Worm (Caenorhabditis elegans) whole organism, L3 larva: Measurements from ENCODE around the gene F53F4.15.

Experiments
- R02D3.7 ChIP-seq: fragments of 150-350 bp; optimal IDR thresholded peaks from 2 replicates; lab custom pipeline; 2014; ENCODE audit warnings: missing biosample characterization, missing genetic modification characterization
- aly-2 ChIP-seq: fragments of 150-350 bp; optimal IDR thresholded peaks from 2 replicates; lab custom pipeline; 2014; ENCODE audit warnings: missing biosample characterization, missing genetic modification characterization
- ama-1 ChIP-seq: fragments of 150-350 bp; optimal IDR thresholded peaks from 2 replicates; lab custom pipeline; 2018
- ceh-28 ChIP-seq: fragments of 150-350 bp; optimal IDR thresholded peaks from 2 replicates; lab custom pipeline; 2014; ENCODE audit warnings: missing biosample characterization, missing genetic modification reagents, missing genetic modification characterization
- egl-27 ChIP-seq: sonication (generic microtip); optimal IDR thresholded peaks from 4 replicates; lab custom pipeline; 2017; ENCODE audit warnings: missing biosample characterization, missing genetic modification reagents, missing genetic modification characterization
- elt-1 ChIP-seq: fragments of 150-350 bp; optimal IDR thresholded peaks from 2 replicates; lab custom pipeline; 2014; ENCODE audit warnings: missing biosample characterization, missing genetic modification characterization
- elt-2 ChIP-seq: sonication (generic microtip); optimal IDR thresholded peaks from 2 replicates; lab custom pipeline; 2016; ENCODE audit warnings: missing genetic modification reagents, mild to moderate bottlenecking, missing genetic modification characterization, missing compliant biosample characterization
- elt-3 ChIP-seq, 3 experiments: fragments of 150-350 bp in 1 of 3; sonication (generic microtip) in 2 of 3; optimal IDR thresholded peaks; 2 replicates in 2 of 3; 4 replicates in 1 of 3; lab custom pipeline; 2014 to 2017; ENCODE audit warnings: missing biosample characterization in 3 of 3, missing genetic modification characterization in 3 of 3
- eor-1 ChIP-seq, 2 experiments: fragments of 150-350 bp; optimal IDR thresholded peaks; 2 replicates each; lab custom pipeline; 2014 to 2018; ENCODE audit warnings: missing biosample characterization in 2 of 2, missing genetic modification characterization in 2 of 2
- fkh-10 ChIP-seq: sonication (generic microtip); optimal IDR thresholded peaks from 2 replicates; lab custom pipeline; 2017; ENCODE audit warnings: missing biosample characterization, missing genetic modification reagents, missing genetic modification characterization
- fos-1 ChIP-seq: fragments of 150-350 bp; optimal IDR thresholded peaks from 2 replicates; lab custom pipeline; 2014; ENCODE audit warnings: missing biosample characterization, missing genetic modification characterization
- hmg-11 ChIP-seq: sonication (generic microtip); optimal IDR thresholded peaks from 2 replicates; lab custom pipeline; 2016; ENCODE audit warnings: missing genetic modification characterization, missing compliant biosample characterization
- jun-1 ChIP-seq: fragments of 150-350 bp; optimal IDR thresholded peaks from 2 replicates; lab custom pipeline; 2014; ENCODE audit warnings: missing biosample characterization, missing genetic modification reagents, missing genetic modification characterization
- lin-15B ChIP-seq: fragments of 150-350 bp; optimal IDR thresholded peaks from 2 replicates; lab custom pipeline; 2014; ENCODE audit warnings: missing biosample characterization, missing genetic modification characterization
- mdl-1 ChIP-seq: fragments of 150-350 bp; optimal IDR thresholded peaks from 2 replicates; lab custom pipeline; 2014; ENCODE audit warnings: missing biosample characterization, missing genetic modification characterization
- mml-1 ChIP-seq: fragments of 150-350 bp; sonication (generic microtip); optimal IDR thresholded peaks from 3 replicates; lab custom pipeline; 2014; ENCODE audit warnings: missing biosample characterization, missing genetic modification characterization
- nfya-1 ChIP-seq: sonication (generic microtip); optimal IDR thresholded peaks from 2 replicates; lab custom pipeline; 2017; ENCODE audit warnings: missing genetic modification characterization, mild to moderate bottlenecking, missing compliant biosample characterization, antibody characterized with exemption, moderate library complexity; ENCODE audit not compliant: insufficient read depth
- nhr-12 ChIP-seq: fragments of 150-350 bp; optimal IDR thresholded peaks from 2 replicates; lab custom pipeline; 2014; ENCODE audit warnings: missing biosample characterization, missing genetic modification characterization
- nhr-23 ChIP-seq: fragments of 150-350 bp; optimal IDR thresholded peaks from 2 replicates; lab custom pipeline; 2014; ENCODE audit warnings: missing biosample characterization, missing genetic modification reagents, missing genetic modification characterization
- nhr-237 ChIP-seq: fragments of 150-350 bp; optimal IDR thresholded peaks from 2 replicates; lab custom pipeline; 2014; ENCODE audit warnings: missing biosample characterization, missing genetic modification characterization
- nhr-25 ChIP-seq: sonication (generic microtip); optimal IDR thresholded peaks from 2 replicates; lab custom pipeline; 2017; ENCODE audit warnings: missing biosample characterization, missing genetic modification characterization
- nhr-28 ChIP-seq: fragments of 150-350 bp; optimal IDR thresholded peaks from 2 replicates; lab custom pipeline; 2014; ENCODE audit warnings: missing biosample characterization, missing genetic modification characterization
- nhr-43 ChIP-seq: sonication (generic microtip); optimal IDR thresholded peaks from 2 replicates; lab custom pipeline; 2016; ENCODE audit warnings: mild to moderate bottlenecking, missing genetic modification characterization, missing compliant biosample characterization; ENCODE audit not compliant: poor library complexity, severe bottlenecking
- nhr-67 ChIP-seq: fragments of 150-350 bp; optimal IDR thresholded peaks from 2 replicates; lab custom pipeline; 2014; ENCODE audit warnings: missing biosample characterization, missing genetic modification characterization
- nhr-77 ChIP-seq: fragments of 150-350 bp; optimal IDR thresholded peaks from 2 replicates; lab custom pipeline; 2014; ENCODE audit warnings: missing biosample characterization, missing genetic modification characterization
- pha-4 ChIP-seq: fragments of 150-350 bp; optimal IDR thresholded peaks from 2 replicates; lab custom pipeline; 2014; ENCODE audit warnings: missing biosample characterization, missing genetic modification reagents, missing genetic modification characterization
- pqm-1 ChIP-seq: fragments of 150-350 bp; optimal IDR thresholded peaks from 2 replicates; lab custom pipeline; 2017; ENCODE audit warnings: missing biosample characterization, missing genetic modification characterization, inconsistent platforms
- sea-2 ChIP-seq: fragments of 150-350 bp; sonication (generic microtip); optimal IDR thresholded peaks from 4 replicates; lab custom pipeline; 2014; ENCODE audit warnings: missing biosample characterization, missing genetic modification reagents, missing genetic modification characterization
- skn-1 ChIP-seq: fragments of 150-350 bp; optimal IDR thresholded peaks from 2 replicates; lab custom pipeline; 2014; ENCODE audit warnings: missing biosample characterization, missing genetic modification characterization
- snpc-4 ChIP-seq: fragments of 150-350 bp; optimal IDR thresholded peaks from 2 replicates; lab custom pipeline; 2014; ENCODE audit warnings: missing biosample characterization, missing genetic modification characterization
- tbx-2 ChIP-seq: sonication (generic microtip); optimal IDR thresholded peaks from 2 replicates; lab custom pipeline; 2016; ENCODE audit warnings: mild to moderate bottlenecking, missing genetic modification characterization, missing compliant biosample characterization
- unc-39 ChIP-seq: sonication (generic microtip); optimal IDR thresholded peaks from 4 replicates; lab custom pipeline; 2017; ENCODE audit warnings: missing biosample characterization, missing genetic modification characterization
- unc-62 ChIP-seq: fragments of 150-350 bp; sonication (generic microtip); optimal IDR thresholded peaks from 4 replicates; lab custom pipeline; 2014; ENCODE audit warnings: missing biosample characterization, missing genetic modification reagents, missing genetic modification characterization
- ztf-11 ChIP-seq: fragments of 150-350 bp; optimal IDR thresholded peaks from 2 replicates; lab custom pipeline; 2014; ENCODE audit warnings: missing biosample characterization, missing genetic modification characterization
- ztf-4 ChIP-seq: fragments of 150-350 bp; optimal IDR thresholded peaks from 2 replicates; lab custom pipeline; 2014; ENCODE audit warnings: missing biosample characterization, missing genetic modification characterization

The F53F4.15 gene

DNA sequence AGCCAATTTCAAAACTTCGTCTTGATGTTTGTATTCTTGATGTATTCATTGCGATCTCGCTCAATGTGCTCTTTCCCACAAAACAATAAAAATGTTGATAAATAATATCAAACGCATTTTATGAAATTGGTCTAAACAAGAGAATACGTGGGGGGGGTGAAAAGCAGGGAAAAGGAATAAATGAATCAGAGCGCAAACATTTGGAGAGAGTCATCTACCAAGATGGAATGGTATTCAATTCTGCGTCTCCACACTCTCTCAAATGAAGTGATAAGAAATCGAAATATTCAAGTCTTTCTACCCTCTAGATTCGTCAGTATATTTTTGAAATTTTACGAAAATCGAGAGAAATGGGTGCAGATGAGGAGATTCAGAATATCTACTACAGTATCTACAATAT lies 40.1 kb upstream of the F53F4.15 start, which contains the start of gene C50B8.5:
Gene C50B8.5 (plus strand): TSS at position 273 of the 400 bp plus-strand sequence.
- TF ChIP-seq pha-4 (tag; lab: Kevin White, UChicago) (peak; percentile 67), tbx-2 (tag; lab: Kevin White, UChicago) (no peak), elt-2 (tag; lab: Kevin White, UChicago) (peak; percentile 56), elt-1 (tag; lab: Kevin White, UChicago) (no peak), nhr-23 (no peak), ceh-28 (tag; lab: Kevin White, UChicago) (no peak), elt-3 (tag; optimal IDR thresholded peaks at IDR 0.05; lab: Kevin White, UChicago) (no peak), ztf-4 (no peak), egl-27 (tag; lab: Kevin White, UChicago) (no peak), nhr-67 (tag; lab: Kevin White, UChicago) (no peak), unc-62 (GFP tag; lab: Kevin White, UChicago) (no peak), fos-1 (no peak), sea-2 (GFP tag; lab: Kevin White, UChicago) (no peak), pqm-1 (tag; lab: Kevin White, UChicago) (peak; percentile 72)

DNA sequence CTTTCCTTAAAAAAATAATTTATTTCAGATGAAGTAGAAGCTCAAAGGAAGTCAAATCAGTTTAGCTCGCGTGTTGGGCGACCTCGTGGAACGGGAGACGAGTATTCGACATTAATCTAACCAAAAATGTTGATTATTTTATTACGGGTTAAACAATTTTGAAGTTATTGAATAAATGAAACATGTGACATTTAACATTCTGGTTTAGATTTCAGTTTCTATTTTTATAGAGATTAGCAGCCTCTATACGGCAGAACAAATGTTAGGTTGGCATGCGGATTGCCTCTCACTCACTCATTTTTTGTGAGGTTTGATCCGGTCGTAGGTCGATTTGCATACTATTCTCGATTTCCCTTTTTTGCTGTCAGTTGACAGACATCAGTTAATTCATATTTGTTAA lies 36.3 kb upstream of the F53F4.15 start, which contains the start of gene F53F4.1:
Gene F53F4.1 (plus strand): TSS at position 301 of the 400 bp plus-strand sequence.
- TF ChIP-seq R02D3.7 (tag; lab: Kevin White, UChicago) = no peak
- TF ChIP-seq elt-3 (tag; optimal IDR thresholded peaks at IDR 0.05; lab: Kevin White, UChicago) = no peak
- no peak for TF ChIP-seq snpc-4 (tag; lab: Kevin White, UChicago)

DNA sequence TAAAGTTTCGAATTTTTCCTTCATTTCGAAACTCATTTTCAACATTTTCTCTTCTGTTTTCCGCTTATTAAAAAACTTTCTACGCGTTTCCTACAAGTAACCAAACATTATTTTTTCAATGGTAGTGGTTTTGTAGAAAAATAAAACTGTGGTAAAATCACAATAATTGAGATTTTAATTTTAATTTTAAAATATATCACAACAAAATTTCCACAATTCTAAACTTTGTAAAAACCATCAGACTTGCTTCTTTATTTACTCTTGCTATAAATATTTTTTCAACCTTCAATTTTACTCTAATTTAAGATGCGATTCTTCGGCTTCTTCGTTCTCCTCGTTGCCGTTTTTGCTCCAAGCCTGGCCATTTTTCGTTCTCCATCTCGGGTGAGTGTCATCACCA lies 32.9 kb upstream of the F53F4.15 start, which contains the start of gene F53F4.17:
Gene F53F4.17 (plus strand): TSS at position 301 of the 400 bp plus-strand sequence.
- TF ChIP-seq fkh-10 (GFP tag; lab: Kevin White, UChicago) (no peak), nhr-77 (tag; lab: Kevin White, UChicago) (no peak), ama-1 (lab: Kevin White, UChicago) (no peak), jun-1 (tag; lab: Kevin White, UChicago) (no peak), fos-1 (no peak), mdl-1 (tag; lab: Kevin White, UChicago) (no peak), unc-39 (tag; lab: Kevin White, UChicago) (no peak), lin-15B (no peak), aly-2 (tag; lab: Kevin White, UChicago) (no peak), nhr-43 (tag; lab: Kevin White, UChicago) (no peak), sea-2 (GFP tag; lab: Kevin White, UChicago) (no peak), skn-1 (tag; lab: Kevin White, UChicago) (no peak), nhr-67 (tag; lab: Kevin White, UChicago) (no peak), elt-3 (tag; optimal IDR thresholded peaks at IDR 0.05; lab: Kevin White, UChicago) (no peak), nfya-1 (tag; lab: Kevin White, UChicago) (no peak), mml-1 (no peak), nhr-28 (tag; lab: Kevin White, UChicago) (no peak), elt-2 (tag; lab: Kevin White, UChicago) (no peak)

DNA sequence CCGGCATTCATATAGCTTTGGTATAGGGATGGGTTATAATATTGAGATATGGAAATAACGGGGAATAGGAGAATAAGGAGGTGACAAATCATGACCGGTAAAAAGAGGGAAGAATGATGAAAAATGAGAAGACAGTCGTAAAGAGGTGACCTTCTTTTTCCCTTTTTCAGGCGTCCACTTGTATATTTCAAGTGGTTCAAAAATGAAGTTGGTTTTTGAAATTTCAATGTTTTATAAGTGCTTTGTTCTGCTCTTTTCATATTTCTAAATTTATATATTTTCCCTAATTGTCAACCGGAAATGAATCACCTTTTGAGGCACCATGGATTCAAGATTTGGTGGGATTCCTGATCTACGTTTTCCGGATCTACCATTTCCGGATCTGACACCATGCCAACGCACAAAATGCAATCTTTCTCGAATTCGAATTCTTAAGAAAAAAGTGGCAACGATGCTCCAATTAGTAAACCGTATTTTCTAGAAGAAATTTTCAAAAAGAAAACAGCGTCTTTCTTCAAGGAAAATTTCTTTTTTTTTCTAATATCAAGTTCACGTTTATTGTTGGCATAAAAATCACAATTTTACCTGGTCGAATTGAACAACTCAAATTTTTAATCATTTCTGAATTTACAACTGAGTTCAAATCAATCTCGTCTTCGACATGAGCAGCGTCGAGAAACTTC lies 31.1 kb upstream of the F53F4.15 start, which contains the start of the genes F53F4.2 and F53F4.18:
Gene F53F4.2 (minus strand): TSS at position 101 of the 683 bp plus-strand sequence.
Gene F53F4.18 (plus strand): TSS at position 633 of the 683 bp plus-strand sequence.
- TF ChIP-seq elt-2 (tag; lab: Kevin White, UChicago) = no peak
- TF ChIP-seq nfya-1 (tag; lab: Kevin White, UChicago) = no peak
- no peak for TF ChIP-seq nhr-43 (tag; lab: Kevin White, UChicago)
- no peak for TF ChIP-seq ztf-11 (tag; lab: Kevin White, UChicago)
- TF ChIP-seq pha-4 (tag; lab: Kevin White, UChicago) = no peak
- TF ChIP-seq eor-1 (tag; optimal IDR thresholded peaks at IDR 0.05; lab: Kevin White, UChicago) = no peak
- no peak for TF ChIP-seq nhr-237
- no peak for TF ChIP-seq hmg-11 (tag; lab: Kevin White, UChicago)
- no peak for TF ChIP-seq nhr-25
- TF ChIP-seq lin-15B = no peak
- no peak for TF ChIP-seq R02D3.7 (tag; lab: Kevin White, UChicago)
- TF ChIP-seq nhr-12 (tag; lab: Kevin White, UChicago) = no peak
- TF ChIP-seq elt-3 (tag; optimal IDR thresholded peaks at IDR 0.05; lab: Kevin White, UChicago) = no peak
- TF ChIP-seq fos-1 = no peak
- TF ChIP-seq mml-1 = no peak
- TF ChIP-seq egl-27 (tag; lab: Kevin White, UChicago) = no peak
- TF ChIP-seq snpc-4 (tag; lab: Kevin White, UChicago) = no peak
